Fruit fly (Drosophila melanogaster): ENCODE measurements around the gene CG31195.

The CG31195 gene

DNA sequence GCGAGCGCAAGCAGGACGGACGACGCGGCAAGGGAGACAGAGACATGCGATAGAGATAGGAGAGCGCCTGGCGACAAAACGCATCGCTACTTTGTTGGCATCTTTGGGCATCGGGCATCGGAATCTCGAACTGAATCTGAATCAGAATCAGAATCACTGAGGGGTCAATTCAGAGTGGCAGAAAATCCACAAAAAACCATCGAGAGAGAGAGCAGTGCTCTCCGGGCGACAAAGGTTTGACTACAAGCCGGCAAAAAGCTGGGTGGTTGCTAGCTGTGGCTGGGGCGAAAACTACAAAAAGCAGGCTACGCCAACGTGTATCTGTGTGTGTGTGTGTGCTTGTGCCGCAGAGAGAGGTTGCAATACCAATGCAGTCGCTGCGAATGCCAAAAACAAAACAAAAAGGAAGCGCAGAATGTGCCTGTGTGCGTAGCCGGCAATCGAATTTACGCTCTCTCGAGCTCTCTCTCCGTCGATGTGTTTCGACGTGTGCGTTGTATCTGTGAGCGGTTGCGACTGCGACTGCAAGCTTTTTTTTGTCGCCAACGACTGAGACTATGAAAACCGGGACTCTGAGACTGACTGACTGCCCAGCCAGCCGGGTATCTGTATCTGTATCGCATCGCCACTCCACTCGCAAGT lies 16.2 kb upstream of the CG31195 start:
- TF ChIP-seq insv (optimal IDR thresholded peaks at IDR 0.05): no peak
- no peak for TF ChIP-seq Myc (optimal IDR thresholded peaks at IDR 0.05)
- TF ChIP-seq h (optimal IDR thresholded peaks at IDR 0.05): no peak
- no peak for TF ChIP-seq ttk (optimal IDR thresholded peaks at IDR 0.05)
- TF ChIP-seq psq (optimal IDR thresholded peaks at IDR 0.05): no peak
- TF ChIP-seq Sin3A (optimal IDR thresholded peaks at IDR 0.05): no peak

DNA sequence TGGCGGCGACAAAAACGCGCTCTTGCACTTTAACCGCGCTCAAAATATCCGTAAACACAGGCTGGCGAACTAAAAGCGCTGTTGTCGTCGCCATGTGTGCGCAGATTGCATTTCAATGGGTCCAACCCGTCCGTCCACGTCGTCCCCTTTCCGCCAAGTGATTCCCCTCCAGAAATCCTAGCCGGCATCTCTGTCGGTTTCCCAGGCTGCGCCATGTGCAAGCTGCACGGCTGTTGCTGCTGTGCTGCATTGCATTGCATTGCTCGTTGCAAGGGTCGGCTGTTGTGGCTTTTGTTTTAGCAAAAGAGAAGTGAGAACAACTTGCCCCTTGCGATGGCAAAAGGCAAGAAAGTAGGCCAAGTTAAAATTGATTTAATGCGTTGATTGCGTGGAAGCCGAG lies 12.0 kb upstream of the CG31195 start:
- TF ChIP-seq h (optimal IDR thresholded peaks at IDR 0.05) (no peak), Myc (optimal IDR thresholded peaks at IDR 0.05) (no peak), ttk (optimal IDR thresholded peaks at IDR 0.05) (no peak), insv (optimal IDR thresholded peaks at IDR 0.05) (no peak)

DNA sequence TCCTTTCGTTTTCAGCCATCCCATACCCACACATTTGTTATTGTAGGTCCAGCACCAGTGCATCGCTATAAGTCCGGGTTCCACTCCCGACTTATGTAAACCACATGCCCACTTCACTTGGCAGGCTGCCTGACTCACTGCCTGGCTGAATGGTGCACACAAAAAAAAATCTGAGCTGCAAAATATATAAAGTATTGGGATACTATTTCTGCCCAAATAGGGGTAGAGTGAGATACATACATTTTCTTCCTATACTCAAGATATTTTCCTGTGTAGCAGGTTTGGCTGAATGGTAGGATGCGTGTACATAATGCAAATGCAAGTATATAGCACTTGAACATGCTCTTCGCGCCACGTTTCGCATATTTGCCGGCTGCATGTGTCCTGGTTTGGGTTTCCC lies 11.0 kb upstream of the CG31195 start:
- no peak for TF ChIP-seq psq (optimal IDR thresholded peaks at IDR 0.05)
- TF ChIP-seq Sin3A (optimal IDR thresholded peaks at IDR 0.05): no peak
- no peak for TF ChIP-seq Myc (optimal IDR thresholded peaks at IDR 0.05)
- TF ChIP-seq h (optimal IDR thresholded peaks at IDR 0.05): no peak
- TF ChIP-seq insv (optimal IDR thresholded peaks at IDR 0.05): no peak
- no peak for TF ChIP-seq ttk (optimal IDR thresholded peaks at IDR 0.05)

DNA sequence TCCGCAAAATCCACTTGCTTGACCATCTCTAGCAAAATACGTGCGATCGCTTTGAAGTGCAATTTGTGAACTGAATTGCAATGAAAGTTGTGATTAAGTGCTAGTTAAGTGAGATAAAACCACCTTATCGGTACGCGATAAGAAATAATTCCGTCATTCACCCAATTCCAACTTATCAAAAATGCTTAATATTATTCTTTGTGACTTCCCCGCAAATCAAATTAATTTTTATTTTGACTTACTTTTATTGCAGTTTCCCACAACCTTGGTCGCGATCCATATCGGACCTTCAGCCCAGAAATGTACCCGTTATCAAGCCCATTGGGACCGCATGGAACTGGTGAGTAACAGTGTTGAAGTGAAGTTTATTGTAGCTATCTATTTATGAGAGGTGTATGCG lies 10.4 kb upstream of the CG31195 start, which contains the start of gene Takl1:
Takl1 (minus strand) TSS at position 59 of the 400 bp plus-strand sequence.
- TF ChIP-seq ttk (optimal IDR thresholded peaks at IDR 0.05) (no peak), Myc (optimal IDR thresholded peaks at IDR 0.05) (no peak), psq (optimal IDR thresholded peaks at IDR 0.05) (no peak), h (optimal IDR thresholded peaks at IDR 0.05) (no peak), Sin3A (optimal IDR thresholded peaks at IDR 0.05) (no peak), insv (optimal IDR thresholded peaks at IDR 0.05) (no peak)

DNA sequence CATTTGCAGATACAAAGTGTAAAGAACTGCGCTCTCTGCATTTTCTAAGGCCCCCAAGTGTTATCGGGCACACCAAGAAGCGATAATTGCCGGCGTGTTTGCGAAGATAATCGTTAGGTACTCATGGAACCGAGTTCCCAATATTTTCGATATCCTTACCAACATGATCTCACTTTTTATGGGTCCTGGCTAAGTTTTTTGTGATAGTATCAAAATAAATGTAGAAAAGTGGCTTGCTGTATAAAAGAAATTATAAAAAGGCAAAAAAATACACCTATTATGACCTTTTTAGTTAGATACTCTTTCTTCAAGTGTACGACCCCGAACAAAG lies 4.0 kb upstream of the CG31195 start:
- TF ChIP-seq Myc (optimal IDR thresholded peaks at IDR 0.05) (no peak), insv (optimal IDR thresholded peaks at IDR 0.05) (no peak), Sin3A (optimal IDR thresholded peaks at IDR 0.05) (no peak), ttk (optimal IDR thresholded peaks at IDR 0.05) (no peak), h (optimal IDR thresholded peaks at IDR 0.05) (no peak), psq (optimal IDR thresholded peaks at IDR 0.05) (no peak)

DNA sequence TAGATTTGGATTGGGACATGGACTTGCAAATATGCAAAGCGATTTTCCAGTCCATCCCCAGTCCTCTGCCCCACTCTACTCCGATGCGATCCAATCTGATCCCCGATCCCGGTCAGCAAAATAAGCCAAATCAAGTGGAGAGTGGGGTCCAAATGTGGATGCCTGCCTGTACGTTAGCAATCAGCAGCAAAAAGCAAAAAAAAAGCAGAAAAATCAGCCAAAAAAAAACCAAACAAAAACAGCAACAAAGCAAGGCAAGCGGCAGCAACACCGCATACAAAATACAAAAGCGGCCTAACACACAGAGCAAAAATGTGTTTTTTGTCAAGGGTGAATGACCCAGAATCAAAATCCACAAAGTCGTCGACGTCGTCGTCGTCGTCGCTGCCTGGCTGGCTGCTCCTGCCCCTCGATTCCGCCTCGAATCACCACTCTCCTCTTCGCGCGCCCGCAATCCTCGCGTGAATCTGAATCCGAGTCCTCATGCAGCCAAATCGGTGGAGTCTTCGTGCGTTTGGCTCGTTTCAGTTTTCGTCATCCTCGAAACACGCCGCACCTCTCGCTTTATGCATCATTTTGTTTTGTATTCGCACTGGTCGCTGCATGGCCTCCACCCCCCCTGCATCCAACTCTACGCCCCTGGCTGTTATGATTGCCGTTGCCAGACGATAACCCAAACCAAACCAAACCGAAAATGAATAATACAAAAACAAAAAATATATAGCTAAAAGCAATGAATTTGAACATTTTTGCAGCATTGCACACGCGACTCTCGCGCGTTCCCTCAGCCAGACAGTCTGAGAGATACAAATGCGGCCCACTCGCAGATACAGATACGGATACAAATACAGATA lies 3.4 kb upstream of the CG31195 start:
- TF ChIP-seq insv (optimal IDR thresholded peaks at IDR 0.05) (no peak), Myc (optimal IDR thresholded peaks at IDR 0.05) (no peak), psq (optimal IDR thresholded peaks at IDR 0.05) (no peak), Sin3A (optimal IDR thresholded peaks at IDR 0.05) (no peak), h (optimal IDR thresholded peaks at IDR 0.05) (no peak), ttk (optimal IDR thresholded peaks at IDR 0.05) (no peak)

DNA sequence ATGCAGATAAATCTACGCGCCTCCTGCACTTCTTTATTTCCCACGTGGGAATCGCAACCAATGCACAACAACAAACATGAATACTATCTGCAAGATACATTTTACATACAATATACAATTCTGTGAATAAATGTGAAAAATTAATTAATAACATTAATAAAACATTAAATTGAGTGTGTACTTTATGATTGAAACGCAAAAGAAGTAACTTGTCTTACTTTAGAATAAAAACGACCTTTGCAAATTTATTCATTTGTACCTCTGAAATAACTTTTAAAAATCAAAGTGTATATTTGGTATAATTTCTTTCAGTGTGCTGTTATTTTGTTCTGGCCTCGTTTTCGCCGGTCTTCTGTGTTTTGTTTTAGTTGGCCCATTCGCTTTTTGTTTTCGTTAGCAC lies 1.9 kb upstream of the CG31195 start:
- TF ChIP-seq psq (optimal IDR thresholded peaks at IDR 0.05) (no peak), Sin3A (optimal IDR thresholded peaks at IDR 0.05) (no peak), h (optimal IDR thresholded peaks at IDR 0.05) (no peak), insv (optimal IDR thresholded peaks at IDR 0.05) (no peak), ttk (optimal IDR thresholded peaks at IDR 0.05) (no peak), Myc (optimal IDR thresholded peaks at IDR 0.05) (no peak)

DNA sequence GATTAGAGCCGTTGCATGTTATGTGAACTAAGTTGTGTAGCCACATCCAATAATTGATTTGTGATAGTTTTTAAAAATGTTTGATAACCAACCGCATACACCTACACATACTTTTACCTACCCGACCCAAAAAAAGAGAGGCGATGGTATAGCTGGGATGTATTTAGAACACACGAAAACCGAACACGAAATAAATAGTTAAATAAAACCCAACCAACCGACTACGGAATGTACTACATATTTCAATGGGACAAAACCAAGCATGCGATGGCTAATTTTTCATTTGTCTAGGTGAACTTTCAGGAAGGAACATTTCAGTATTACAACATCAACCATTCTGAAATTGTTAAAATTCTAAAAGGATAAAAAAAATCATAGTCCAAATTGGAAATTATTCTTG lies 5.7 kb downstream of the CG31195 start, which contains the start of gene Syp:
Syp (plus strand) TSS at position 301 of the 400 bp plus-strand sequence.
- TF ChIP-seq Sin3A (optimal IDR thresholded peaks at IDR 0.05) (no peak), insv (optimal IDR thresholded peaks at IDR 0.05) (no peak), Myc (optimal IDR thresholded peaks at IDR 0.05) (no peak), psq (optimal IDR thresholded peaks at IDR 0.05) (no peak), ttk (optimal IDR thresholded peaks at IDR 0.05) (no peak), h (optimal IDR thresholded peaks at IDR 0.05) (no peak)

DNA sequence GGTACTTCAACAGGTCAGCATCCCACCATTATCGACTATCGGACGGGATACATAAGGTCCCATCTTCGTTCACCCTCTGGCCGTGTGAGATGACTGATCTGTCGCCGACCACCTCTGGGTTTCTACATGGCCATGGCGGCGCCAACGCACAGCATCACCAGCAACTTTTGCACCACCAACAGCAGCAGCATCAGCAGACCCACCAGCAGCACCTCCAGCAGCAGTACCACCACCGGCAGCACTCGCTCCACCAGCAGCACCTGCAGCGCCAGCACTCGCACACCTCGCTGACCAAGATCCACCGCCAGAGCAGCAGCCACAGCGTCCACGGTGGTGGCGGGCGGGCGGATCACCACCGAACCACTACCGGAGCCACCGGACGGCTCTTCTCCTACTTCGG lies 7.2 kb downstream of the CG31195 start:
- TF ChIP-seq psq (optimal IDR thresholded peaks at IDR 0.05): no peak
- TF ChIP-seq ttk (optimal IDR thresholded peaks at IDR 0.05): no peak
- TF ChIP-seq Sin3A (optimal IDR thresholded peaks at IDR 0.05): no peak
- no peak for TF ChIP-seq Myc (optimal IDR thresholded peaks at IDR 0.05)
- no peak for TF ChIP-seq insv (optimal IDR thresholded peaks at IDR 0.05)
- no peak for TF ChIP-seq h (optimal IDR thresholded peaks at IDR 0.05)

DNA sequence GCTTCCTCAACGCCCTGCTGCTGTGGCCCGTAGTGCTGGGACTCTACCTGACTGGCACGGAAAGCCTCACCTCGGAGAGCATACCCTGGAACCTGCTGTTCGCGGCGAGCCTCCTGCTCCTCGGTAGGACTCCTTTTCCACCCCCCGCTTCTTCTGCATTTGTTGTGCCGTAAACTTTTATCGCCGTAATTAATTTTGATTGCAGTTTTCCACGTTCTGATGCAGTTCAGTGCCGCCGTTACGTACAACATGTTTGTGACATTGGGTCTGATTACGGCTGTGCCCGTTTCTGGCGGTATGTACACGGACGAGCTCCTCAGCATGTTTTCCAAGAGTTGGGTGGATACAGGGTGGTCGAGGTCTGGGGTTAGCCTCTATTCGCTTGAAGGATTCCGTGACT lies 12.6 kb downstream of the CG31195 start:
- TF ChIP-seq Sin3A (optimal IDR thresholded peaks at IDR 0.05): no peak
- TF ChIP-seq psq (optimal IDR thresholded peaks at IDR 0.05): no peak
- no peak for TF ChIP-seq h (optimal IDR thresholded peaks at IDR 0.05)
- TF ChIP-seq ttk (optimal IDR thresholded peaks at IDR 0.05): no peak
- no peak for TF ChIP-seq Myc (optimal IDR thresholded peaks at IDR 0.05)
- TF ChIP-seq insv (optimal IDR thresholded peaks at IDR 0.05): no peak

DNA sequence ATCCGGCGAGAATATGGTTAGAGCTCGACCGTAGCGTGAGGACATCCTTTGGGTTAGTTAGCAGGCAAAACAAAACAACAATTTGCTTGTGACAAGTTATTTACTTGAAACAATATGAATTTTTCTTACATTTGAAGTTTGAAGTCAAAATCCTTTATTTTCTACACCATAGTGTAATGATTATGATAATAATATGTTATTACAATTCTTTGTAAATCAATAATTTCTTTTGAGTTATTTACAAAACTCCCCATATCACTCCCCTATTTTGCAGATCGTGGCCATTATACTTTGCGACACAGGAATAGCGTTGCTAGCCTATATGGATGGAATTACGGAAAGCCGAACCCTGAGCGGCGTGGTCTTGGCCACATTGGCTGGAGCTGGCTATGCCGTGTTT lies 13.2 kb downstream of the CG31195 start, which contains the start of gene Prosalpha4T1:
Prosalpha4T1 (minus strand) TSS at position 101 of the 400 bp plus-strand sequence.
- no peak for TF ChIP-seq h (optimal IDR thresholded peaks at IDR 0.05)
- no peak for TF ChIP-seq Sin3A (optimal IDR thresholded peaks at IDR 0.05)
- TF ChIP-seq psq (optimal IDR thresholded peaks at IDR 0.05): no peak

DNA sequence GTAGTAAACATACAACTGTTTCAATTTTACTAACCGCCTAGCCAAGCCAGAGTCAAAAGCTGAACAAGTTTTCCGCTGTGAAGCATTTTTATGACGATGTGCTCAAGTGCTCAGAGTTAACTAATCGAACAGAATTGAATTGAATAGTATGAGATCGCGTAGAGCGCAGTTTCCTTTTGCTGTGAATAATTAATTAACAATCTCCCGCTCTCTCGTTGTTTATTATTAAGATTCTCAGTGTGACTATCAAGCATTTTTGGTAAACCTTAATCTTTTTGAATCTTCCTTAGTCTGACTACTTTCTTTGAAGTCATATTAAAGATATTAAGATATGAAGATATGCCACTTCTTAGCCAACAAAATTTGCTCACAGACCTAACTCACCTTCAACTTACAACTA lies 16.9 kb downstream of the CG31195 start, which contains the start of gene CG31200:
CG31200 (minus strand) TSS at position 101 of the 400 bp plus-strand sequence.
- TF ChIP-seq psq (optimal IDR thresholded peaks at IDR 0.05): no peak

Measured in Kc167 (cell line).